Fruit fly (Drosophila melanogaster) ovary, adult (tissue): ENCODE data around the gene fd96Cb.

Source experiments
- CG17801 ChIP-seq: fragments of 200-800 bp; optimal IDR thresholded peaks from 2 replicates; lab custom pipeline; 2019; ENCODE audit warnings: missing biosample characterization, mild to moderate bottlenecking, missing genetic modification characterization, moderate library complexity; ENCODE audit not compliant: partially characterized antibody

The fd96Cb gene

dm6 chr3R:25069569-25069968 is 25.2 kb upstream of the fd96Cb start, which contains the start of the genes Stt3B and CG11839:
TSS of gene Stt3B (minus strand) at chr3R:25069637.
TSS of gene CG11839 (plus strand) at chr3R:25069927.
- TF ChIP-seq CG17801 (GFP tag; lab: Kevin White, UChicago): peak; percentile 77

dm6 chr3R:25070871-25071270 is 23.9 kb upstream of the fd96Cb start, which contains the start of gene CG11836:
TSS of gene CG11836 (plus strand) at chr3R:25071126.
- no peak for TF ChIP-seq CG17801 (GFP tag; lab: Kevin White, UChicago)

- TF ChIP-seq CG17801 (GFP tag; lab: Kevin White, UChicago): peak; percentile 23
Observed at dm6 chr3R:25074558-25074964, 20.3 kb upstream of the fd96Cb start, which contains the start of the genes shams and CG11920. TSS of gene shams (minus strand) at chr3R:25074607. TSS of gene CG11920 (plus strand) at chr3R:25074877.

- no peak for TF ChIP-seq CG17801 (GFP tag; lab: Kevin White, UChicago)
Observed at dm6 chr3R:25077280-25077820, 17.5 kb upstream of the fd96Cb start.

dm6 chr3R:25078665-25079064 is 16.1 kb upstream of the fd96Cb start:
- TF ChIP-seq CG17801 (GFP tag; lab: Kevin White, UChicago): no peak

dm6 chr3R:25080446-25080845 is 14.4 kb upstream of the fd96Cb start:
- TF ChIP-seq CG17801 (GFP tag; lab: Kevin White, UChicago): no peak

- no peak for TF ChIP-seq CG17801 (GFP tag; lab: Kevin White, UChicago)
Observed at dm6 chr3R:25082348-25082747, 12.5 kb upstream of the fd96Cb start, which contains the start of gene fd96Ca. TSS of gene fd96Ca (plus strand) at chr3R:25082684.

dm6 chr3R:25097486-25097885 is 2.7 kb downstream of the fd96Cb start, which contains the start of the genes CG33095 and CG33096:
TSS of gene CG33095 (plus strand) at chr3R:25097672.
TSS of gene CG33096 (plus strand) at chr3R:25097672.
- peak; percentile 20 for TF ChIP-seq CG17801 (GFP tag; lab: Kevin White, UChicago)

- TF ChIP-seq CG17801 (GFP tag; lab: Kevin White, UChicago): no peak
Observed at dm6 chr3R:25102253-25102652, 7.4 kb downstream of the fd96Cb start, which contains the start of gene CG45095. TSS of gene CG45095 (plus strand) at chr3R:25102553.

dm6 chr3R:25108932-25109331 is 14.1 kb downstream of the fd96Cb start, which contains the start of gene CG34027:
TSS of gene CG34027 (minus strand) at chr3R:25109032.
- TF ChIP-seq CG17801 (GFP tag; lab: Kevin White, UChicago): no peak

- TF ChIP-seq CG17801 (GFP tag; lab: Kevin White, UChicago): no peak
Observed at dm6 chr3R:25112466-25112939, 17.7 kb downstream of the fd96Cb start, which contains the start of gene Nepl16. TSS of gene Nepl16 (minus strand) at chr3R:25112516.

dm6 chr3R:25122736-25123211 is 28.0 kb downstream of the fd96Cb start, which contains the start of the genes CG31510 and TTLL5:
TSS of gene CG31510 (minus strand) at chr3R:25122920.
TSS of gene TTLL5 (minus strand) at chr3R:25122920.
- peak; percentile 4 for TF ChIP-seq CG17801 (GFP tag; lab: Kevin White, UChicago)

- peak; percentile 6 for TF ChIP-seq CG17801 (GFP tag; lab: Kevin White, UChicago)
Observed at dm6 chr3R:25123262-25123661, 28.4 kb downstream of the fd96Cb start, which contains the start of gene vig2. TSS of gene vig2 (plus strand) at chr3R:25123373.

- TF ChIP-seq CG17801 (GFP tag; lab: Kevin White, UChicago): no peak
Observed at dm6 chr3R:25126823-25127222, 32.0 kb downstream of the fd96Cb start.

dm6 chr3R:25127231-25127689 is 32.4 kb downstream of the fd96Cb start, which contains the start of the genes Mocs2A, Mocs2B and Clbn:
TSS of gene Mocs2A (minus strand) at chr3R:25127359.
TSS of gene Mocs2B (minus strand) at chr3R:25127359.
TSS of gene Clbn (plus strand) at chr3R:25127502.
- TF ChIP-seq CG17801 (GFP tag; lab: Kevin White, UChicago): no peak
